Worm (Caenorhabditis elegans): ENCODE data around the gene C14A6.3.

C14A6.3 gene

ce11 chrV:18128545-18128944, 17.6 kb upstream of the C14A6.3 start:
- TF ChIP-seq unc-130 (GFP tag; optimal IDR thresholded peaks at IDR 0.05) (no peak), nhr-6 (tag; optimal IDR thresholded peaks at IDR 0.05) (no peak), aha-1 (tag) (peak; percentile 91), F49E8.2 (tag; optimal IDR thresholded peaks at IDR 0.05; ENCODE audit: borderline replicate concordance) (no peak), spr-1 (tag; optimal IDR thresholded peaks at IDR 0.05) (no peak), saeg-2 (GFP tag; IDR thresholded peaks at IDR 0.05) (no peak), Y75B8A.6 (GFP tag; IDR thresholded peaks at IDR 0.05) (no peak), ama-1 (optimal IDR thresholded peaks at IDR 0.05) (no peak)

- peak; percentile 76 for TF ChIP-seq ceh-28 (tag; optimal IDR thresholded peaks at IDR 0.05)
Measured at ce11 chrV:18129663-18130272, 16.4 kb upstream of the C14A6.3 start.

ce11 chrV:18131049-18131448, 15.1 kb upstream of the C14A6.3 start, which contains the start of gene Y37H2A.12:
Gene Y37H2A.12, minus strand, starts transcription at chrV:18131129.
- TF ChIP-seq lin-39 (tag; optimal IDR thresholded peaks at IDR 0.05): no peak
- TF ChIP-seq snpc-4 (tag; optimal IDR thresholded peaks at IDR 0.05): no peak
- peak in 1 of 2 experiments; percentile 21 for TF ChIP-seq unc-62 (GFP tag; optimal IDR thresholded peaks at IDR 0.05 in 1 of 2)
- no peak for TF ChIP-seq unc-62 (tag; optimal IDR thresholded peaks at IDR 0.05)
- no peak for TF ChIP-seq egl-43 (GFP tag; IDR thresholded peaks at IDR 0.05)
- no peak for TF ChIP-seq madf-9 (GFP tag; conservative IDR thresholded peaks at IDR 0.05)

ce11 chrV:18133177-18133576, 13.0 kb upstream of the C14A6.3 start, which contains the start of gene Y37H2A.18:
Gene Y37H2A.18, minus strand, starts transcription at chrV:18133277.
- TF ChIP-seq fkh-10 (GFP tag; optimal IDR thresholded peaks at IDR 0.05) (no peak), zfp-2 (tag; optimal IDR thresholded peaks at IDR 0.05) (no peak), nhr-28 (tag; optimal IDR thresholded peaks at IDR 0.05) (no peak), nhr-42 (GFP tag; IDR thresholded peaks at IDR 0.05) (no peak)

- TF ChIP-seq aly-2 (tag; optimal IDR thresholded peaks at IDR 0.05) (no peak), aha-1 (tag) (peak; percentile 50)
Measured at ce11 chrV:18134378-18134777, 11.8 kb upstream of the C14A6.3 start, which contains the start of gene Y37H2A.7. Gene Y37H2A.7, minus strand, starts transcription at chrV:18134478.

ce11 chrV:18137679-18138078, 8.5 kb upstream of the C14A6.3 start:
- TF ChIP-seq mdl-1 (tag; optimal IDR thresholded peaks at IDR 0.05) (no peak), lin-39 (tag; optimal IDR thresholded peaks at IDR 0.05) (no peak), gei-8 (GFP tag; optimal IDR thresholded peaks at IDR 0.05) (no peak), nhr-42 (GFP tag; IDR thresholded peaks at IDR 0.05) (no peak)

ce11 chrV:18138695-18139094, 7.5 kb upstream of the C14A6.3 start, which contains the start of gene Y37H2A.10:
Gene Y37H2A.10, plus strand, starts transcription at chrV:18138995.
- no peak for TF ChIP-seq dpl-1 (GFP tag; optimal IDR thresholded peaks at IDR 0.05)
- no peak for TF ChIP-seq sdz-12 (GFP tag; optimal IDR thresholded peaks at IDR 0.05)
- no peak for TF ChIP-seq mep-1 (tag; optimal IDR thresholded peaks at IDR 0.05)

- no peak for TF ChIP-seq ceh-44 (GFP tag; IDR thresholded peaks at IDR 0.05)
- no peak for TF ChIP-seq zfp-3 (GFP tag; conservative IDR thresholded peaks at IDR 0.05)
- TF ChIP-seq Y5F2A.4 (GFP tag; optimal IDR thresholded peaks at IDR 0.05): no peak
- TF ChIP-seq php-3 (GFP tag; IDR thresholded peaks at IDR 0.05): no peak
- no peak for TF ChIP-seq ZK337.2 (GFP tag; IDR thresholded peaks at IDR 0.05)
Measured at ce11 chrV:18141161-18141560, 5.0 kb upstream of the C14A6.3 start, which contains the start of gene Y37H2A.11. Gene Y37H2A.11, plus strand, starts transcription at chrV:18141461.
